Fruit fly (Drosophila melanogaster) whole organism, embryonic: ENCODE measurements around the gene CG3036.
A peak's percentile ranks its signal among the peaks of the same experiment; 100 is the strongest.

Experiments used
- Bdp1 ChIP-seq: fragments of 200-800 bp; sonication (Bioruptor generic); optimal IDR thresholded peaks from 3 replicates; lab custom pipeline; 2016; ENCODE audit warnings: missing biosample characterization, missing genetic modification characterization
- Blimp-1 ChIP-seq: fragments of 200-800 bp; sonication (Bioruptor generic); optimal IDR thresholded peaks from 3 replicates; lab custom pipeline; 2018; ENCODE audit warnings: missing biosample characterization, missing genetic modification characterization, mild to moderate bottlenecking, moderate library complexity, missing genetic modification reagents
- Bteb2 ChIP-seq: fragments of 200-800 bp; sonication (Bioruptor generic); optimal IDR thresholded peaks from 2 replicates; lab custom pipeline; 2016; ENCODE audit warnings: missing biosample characterization, missing genetic modification characterization
- CG10959 ChIP-seq: fragments of 200-800 bp; sonication (Bioruptor generic); IDR thresholded peaks from 2 replicates; pipeline ENCODE4 v1.3.6; 2022; ENCODE audit warnings: missing biosample characterization, missing genetic modification characterization
- CG11560 ChIP-seq: fragments of 200-800 bp; sonication (Bioruptor generic); IDR thresholded peaks from 3 replicates; pipeline ENCODE4 v1.3.6; 2022; ENCODE audit warnings: missing biosample characterization, missing genetic modification characterization
- CG13775 ChIP-seq: fragments of 200-800 bp; sonication (Bioruptor generic); optimal IDR thresholded peaks from 3 replicates; lab custom pipeline; 2017; ENCODE audit warnings: missing biosample characterization, mild to moderate bottlenecking, missing genetic modification characterization
- CG15011 ChIP-seq: fragments of 200-800 bp; sonication (Bioruptor generic); optimal IDR thresholded peaks from 3 replicates; lab custom pipeline; 2018; ENCODE audit warnings: missing biosample characterization, mild to moderate bottlenecking, missing genetic modification characterization
- CG1602 ChIP-seq: fragments of 200-800 bp; sonication (Bioruptor generic); optimal IDR thresholded peaks from 3 replicates; lab custom pipeline; 2016; ENCODE audit warnings: missing biosample characterization, missing genetic modification characterization
- CG1647 ChIP-seq: fragments of 200-800 bp; sonication (Bioruptor generic); optimal IDR thresholded peaks from 3 replicates; lab custom pipeline; 2016; ENCODE audit warnings: missing biosample characterization, missing genetic modification characterization
- CG16863 ChIP-seq: fragments of 200-800 bp; sonication (Bioruptor generic); optimal IDR thresholded peaks from 3 replicates; lab custom pipeline; 2016; ENCODE audit warnings: missing biosample characterization, missing genetic modification characterization
- CG17328 ChIP-seq: fragments of 200-800 bp; sonication (Bioruptor generic); IDR thresholded peaks from 2 replicates; pipeline ENCODE4 v1.3.6; 2022; ENCODE audit warnings: missing biosample characterization, missing genetic modification characterization
- CG18011 ChIP-seq: fragments of 200-800 bp; sonication (Bioruptor generic); optimal IDR thresholded peaks from 2 replicates; lab custom pipeline; 2017; ENCODE audit warnings: missing biosample characterization, missing genetic modification characterization, mild to moderate bottlenecking, moderate library complexity, missing genotype
- CG18619 ChIP-seq: fragments of 200-800 bp; sonication (Bioruptor generic); optimal IDR thresholded peaks from 3 replicates; lab custom pipeline; 2017; ENCODE audit warnings: missing biosample characterization, mild to moderate bottlenecking, missing genetic modification characterization
- CG2199 ChIP-seq: fragments of 200-800 bp; sonication (Bioruptor generic); IDR thresholded peaks from 3 replicates; pipeline ENCODE4 v1.3.6; 2022; ENCODE audit warnings: missing biosample characterization, missing genetic modification characterization
- CG31441 ChIP-seq: fragments of 200-800 bp; sonication (Bioruptor generic); IDR thresholded peaks from 2 replicates; pipeline ENCODE4 v1.3.6; 2022; ENCODE audit warnings: missing biosample characterization, missing genetic modification characterization
- CG3163 ChIP-seq: fragments of 200-800 bp; sonication (Bioruptor generic); optimal IDR thresholded peaks from 3 replicates; lab custom pipeline; 2016; ENCODE audit warnings: missing biosample characterization, missing genetic modification characterization
- CG4617 ChIP-seq: fragments of 200-800 bp; sonication (Bioruptor generic); optimal IDR thresholded peaks from 3 replicates; lab custom pipeline; 2016; ENCODE audit warnings: missing biosample characterization, missing genetic modification characterization, borderline replicate concordance
- CG6854 ChIP-seq: fragments of 200-800 bp; sonication (Bioruptor generic); optimal IDR thresholded peaks from 3 replicates; lab custom pipeline; 2017; ENCODE audit warnings: missing biosample characterization, mild to moderate bottlenecking, missing genetic modification characterization
- CG7786 ChIP-seq: fragments of 200-800 bp; sonication (Bioruptor generic); optimal IDR thresholded peaks from 2 replicates; lab custom pipeline; 2016; ENCODE audit warnings: missing biosample characterization, missing genetic modification characterization
- CG8359 ChIP-seq: fragments of 200-800 bp; sonication (Bioruptor generic); optimal IDR thresholded peaks from 2 replicates; lab custom pipeline; 2017; ENCODE audit warnings: missing biosample characterization, mild to moderate bottlenecking, missing genetic modification characterization, borderline replicate concordance
- CkIIα-i1 ChIP-seq: fragments of 200-800 bp; sonication (Bioruptor generic); IDR thresholded peaks from 2 replicates; pipeline ENCODE4 v1.3.6; 2022; ENCODE audit warnings: missing biosample characterization, missing genetic modification characterization
- Dip3 ChIP-seq: fragments of 200-800 bp; sonication (Bioruptor generic); optimal IDR thresholded peaks from 3 replicates; lab custom pipeline; 2016; ENCODE audit warnings: missing biosample characterization, missing genetic modification characterization
- Eip74EF ChIP-seq, 2 experiments: fragments of 200-800 bp in 1 of 2; fragments of >200 bp in 1 of 2; sonication (Bioruptor generic) in 1 of 2; optimal IDR thresholded peaks; 2 replicates each; lab custom pipeline; 2017 to 2019; ENCODE audit warnings: missing biosample characterization in 2 of 2, missing genetic modification characterization in 2 of 2, mild to moderate bottlenecking in 1 of 2, moderate library complexity in 1 of 2
- HLHmδ ChIP-seq: fragments of 200-800 bp; sonication (Bioruptor generic); optimal IDR thresholded peaks from 2 replicates; lab custom pipeline; 2018; ENCODE audit warnings: missing biosample characterization, mild to moderate bottlenecking, missing genetic modification characterization, moderate library complexity
- Kr ChIP-seq: fragments of 200-800 bp; sonication (Bioruptor generic); optimal IDR thresholded peaks from 2 replicates; lab custom pipeline; 2017; ENCODE audit warnings: missing biosample characterization, mild to moderate bottlenecking, missing genetic modification characterization
- NFAT ChIP-seq: fragments of 200-800 bp; sonication (Bioruptor generic); IDR thresholded peaks from 2 replicates; pipeline ENCODE4 v1.3.6; 2022; ENCODE audit warnings: missing biosample characterization, missing genetic modification characterization
- Opbp ChIP-seq: fragments of 200-800 bp; sonication (Bioruptor generic); IDR thresholded peaks from 3 replicates; pipeline ENCODE4 v1.3.6; 2022; ENCODE audit warnings: missing biosample characterization, missing genetic modification characterization; ENCODE audit not compliant: partially characterized antibody
- Ptx1 ChIP-seq: fragments of 200-800 bp; sonication (Bioruptor generic); IDR thresholded peaks from 2 replicates; pipeline ENCODE4 v1.3.6; 2022; ENCODE audit warnings: missing biosample characterization, missing genetic modification characterization
- ab ChIP-seq: fragments of 200-800 bp; sonication (Bioruptor generic); optimal IDR thresholded peaks from 2 replicates; lab custom pipeline; 2016; ENCODE audit warnings: missing biosample characterization, missing genetic modification characterization
- aop ChIP-seq: fragments of 200-800 bp; sonication (Bioruptor generic); IDR thresholded peaks from 2 replicates; pipeline ENCODE4 v1.3.6; 2022; ENCODE audit warnings: missing biosample characterization, missing genetic modification characterization
- bcd ChIP-seq: fragments of 200-800 bp; sonication (Bioruptor generic); optimal IDR thresholded peaks from 2 replicates; lab custom pipeline; 2017; ENCODE audit warnings: missing biosample characterization, mild to moderate bottlenecking, missing genetic modification characterization
- bigmax ChIP-seq: fragments of 200-800 bp; sonication (Bioruptor generic); optimal IDR thresholded peaks from 2 replicates; lab custom pipeline; 2018; ENCODE audit warnings: missing biosample characterization, mild to moderate bottlenecking, missing genetic modification characterization
- cad ChIP-seq: fragments of >200 bp; optimal IDR thresholded peaks from 2 replicates; lab custom pipeline; 2017; ENCODE audit warnings: missing biosample characterization, missing genetic modification characterization
- dmrt99B ChIP-seq: fragments of 200-800 bp; sonication (Bioruptor generic); optimal IDR thresholded peaks from 2 replicates; lab custom pipeline; 2018; ENCODE audit warnings: missing biosample characterization, mild to moderate bottlenecking, missing genetic modification characterization, moderate library complexity
- emc ChIP-seq: fragments of 200-800 bp; sonication (Bioruptor generic); optimal IDR thresholded peaks from 2 replicates; lab custom pipeline; 2016; ENCODE audit warnings: missing biosample characterization, missing genetic modification characterization
- esg ChIP-seq: fragments of 200-800 bp; sonication (Bioruptor generic); conservative IDR thresholded peaks from 2 replicates; pipeline ENCODE4 v1.3.6; 2022; ENCODE audit warnings: missing biosample characterization, missing genetic modification characterization
- fu2 ChIP-seq: fragments of 200-800 bp; sonication (Bioruptor generic); optimal IDR thresholded peaks from 2 replicates; lab custom pipeline; 2016; ENCODE audit warnings: missing biosample characterization, missing genetic modification characterization
- jigr1 ChIP-seq: fragments of 200-800 bp; sonication (Bioruptor generic); IDR thresholded peaks from 3 replicates; pipeline ENCODE4 v1.3.6; 2022; ENCODE audit warnings: missing biosample characterization, missing genetic modification characterization
- lmd ChIP-seq: fragments of 200-800 bp; sonication (Bioruptor generic); IDR thresholded peaks from 2 replicates; pipeline ENCODE4 v1.3.6; 2022; ENCODE audit warnings: missing biosample characterization, missing genetic modification characterization
- nau ChIP-seq: fragments of 200-800 bp; sonication (Bioruptor generic); optimal IDR thresholded peaks from 3 replicates; lab custom pipeline; 2017; ENCODE audit warnings: missing biosample characterization, mild to moderate bottlenecking, missing genetic modification characterization, missing genetic modification reagents
- nom ChIP-seq: fragments of 200-800 bp; sonication (Bioruptor generic); optimal IDR thresholded peaks from 2 replicates; lab custom pipeline; 2017; ENCODE audit warnings: missing biosample characterization, missing genetic modification characterization, mild to moderate bottlenecking, moderate library complexity, missing genetic modification reagents
- otp ChIP-seq: fragments of 200-800 bp; sonication (Bioruptor generic); IDR thresholded peaks from 3 replicates; pipeline ENCODE4, ENCODE4 v1.3.6; 2022; ENCODE audit warnings: missing biosample characterization, missing genetic modification characterization
- repo ChIP-seq: fragments of 200-800 bp; sonication (Bioruptor generic); optimal IDR thresholded peaks from 2 replicates; lab custom pipeline; 2016; ENCODE audit warnings: missing biosample characterization, missing genetic modification characterization
- run ChIP-seq: fragments of 200-800 bp; sonication (Bioruptor generic); optimal IDR thresholded peaks from 3 replicates; lab custom pipeline; 2018; ENCODE audit warnings: missing biosample characterization, mild to moderate bottlenecking, missing genetic modification characterization
- salm ChIP-seq: fragments of 200-800 bp; sonication (Bioruptor generic); optimal IDR thresholded peaks from 2 replicates; lab custom pipeline; 2018; ENCODE audit warnings: missing biosample characterization, mild to moderate bottlenecking, missing genetic modification characterization
- schlank ChIP-seq: fragments of 200-800 bp; sonication (Bioruptor generic); optimal IDR thresholded peaks from 2 replicates; lab custom pipeline; 2018; ENCODE audit warnings: missing biosample characterization, mild to moderate bottlenecking, missing genetic modification characterization
- scrt ChIP-seq: fragments of 200-800 bp; sonication (Bioruptor generic); optimal IDR thresholded peaks from 2 replicates; lab custom pipeline; 2018; ENCODE audit warnings: missing biosample characterization, mild to moderate bottlenecking, missing genetic modification characterization, moderate library complexity
- so ChIP-seq: fragments of 200-800 bp; sonication (Bioruptor generic); IDR thresholded peaks from 3 replicates; pipeline ENCODE4 v1.3.6; 2022; ENCODE audit warnings: missing biosample characterization, missing genetic modification characterization
- tup ChIP-seq: fragments of 200-800 bp; sonication (Bioruptor generic); optimal IDR thresholded peaks from 2 replicates; lab custom pipeline; 2016; ENCODE audit warnings: missing biosample characterization, mild to moderate bottlenecking, missing genetic modification characterization, moderate library complexity
- wor ChIP-seq: fragments of 200-800 bp; sonication (Bioruptor generic); IDR thresholded peaks from 2 replicates; pipeline ENCODE4 v1.3.6; 2022; ENCODE audit warnings: missing biosample characterization, missing genetic modification characterization
- yki ChIP-seq: fragments of >200 bp; optimal IDR thresholded peaks from 3 replicates; lab custom pipeline; 2018
- zfh2 ChIP-seq: fragments of 200-800 bp; sonication (Bioruptor generic); optimal IDR thresholded peaks from 2 replicates; lab custom pipeline; 2016; ENCODE audit warnings: missing biosample characterization, missing genetic modification characterization

CG3036 gene

dm6 chr2L:4907986-4908385 lies 16.1 kb downstream of the CG3036 start (continued):
- no peak for TF ChIP-seq tup (GFP tag; lab: Kevin White, UChicago)
- TF ChIP-seq wor (GFP tag; lab: Robert Waterston, UW): peak; percentile 71
- TF ChIP-seq CG6854: peak; percentile 62
- TF ChIP-seq lmd (GFP tag; lab: Robert Waterston, UW): peak; percentile 60
- TF ChIP-seq yki (lab: Kevin White, UChicago): no peak
- TF ChIP-seq aop (GFP tag; lab: Robert Waterston, UW): no peak
- TF ChIP-seq schlank: no peak
- TF ChIP-seq nom (GFP tag; lab: Kevin White, UChicago): no peak
- no peak for TF ChIP-seq CG16863
- no peak for TF ChIP-seq CG11560 (tag; lab: Robert Waterston, UW)
- no peak for TF ChIP-seq CG10959 (GFP tag; lab: Robert Waterston, UW)
- TF ChIP-seq CG18619 (GFP tag; lab: Kevin White, UChicago): peak; percentile 55
- TF ChIP-seq CG3163: no peak
- TF ChIP-seq CG1647: no peak
- TF ChIP-seq CG15011 (GFP tag; lab: Kevin White, UChicago): peak; percentile 30
- TF ChIP-seq CG4617 (GFP tag; lab: Kevin White, UChicago): peak; percentile 11
- no peak for TF ChIP-seq jigr1 (GFP tag; lab: Robert Waterston, UW)
- TF ChIP-seq cad (GFP tag; lab: Kevin White, UChicago): no peak
- no peak for TF ChIP-seq Kr
- no peak for TF ChIP-seq CG13775 (GFP tag; lab: Kevin White, UChicago)
- no peak for TF ChIP-seq fu2 (GFP tag; lab: Kevin White, UChicago)
- TF ChIP-seq Bteb2 (GFP tag; lab: Kevin White, UChicago): no peak
- no peak for TF ChIP-seq zfh2 (GFP tag; lab: Kevin White, UChicago)
- TF ChIP-seq Bdp1 (GFP tag; lab: Kevin White, UChicago): no peak
- no peak for TF ChIP-seq Opbp
- TF ChIP-seq bigmax (GFP tag; lab: Kevin White, UChicago): no peak
- TF ChIP-seq emc (GFP tag; lab: Kevin White, UChicago): no peak
- TF ChIP-seq CG31441 (GFP tag; lab: Robert Waterston, UW): peak; percentile 93
- peak; percentile 20 for TF ChIP-seq CG8359
- peak; percentile 74 for TF ChIP-seq nau (GFP tag; lab: Kevin White, UChicago)
- TF ChIP-seq CG1602 (GFP tag; lab: Kevin White, UChicago): peak; percentile 47
- peak; percentile 41 for TF ChIP-seq CG18011 (GFP tag; lab: Kevin White, UChicago)
- peak; percentile 73 for TF ChIP-seq salm (tag; lab: Kevin White, UChicago)
- TF ChIP-seq scrt (GFP tag; lab: Kevin White, UChicago): peak; percentile 31
- TF ChIP-seq Dip3 (GFP tag; lab: Kevin White, UChicago): no peak
- TF ChIP-seq HLHmδ (GFP tag; lab: Kevin White, UChicago): no peak
- TF ChIP-seq NFAT (GFP tag; lab: Robert Waterston, UW): no peak
- peak; percentile 76 for TF ChIP-seq run
- TF ChIP-seq CG7786: no peak
- no peak for TF ChIP-seq ab (GFP tag; lab: Kevin White, UChicago)
- peak; percentile 74 for TF ChIP-seq CG17328
- 0 out of 3 replicates have a peak, but pooled peaks have one; percentile 33 for TF ChIP-seq CG2199 (GFP tag; lab: Robert Waterston, UW)
- peak; percentile 30; the same call in 1 of the 3 replicates for TF ChIP-seq otp (GFP tag; lab: Robert Waterston, UW)
- TF ChIP-seq Eip74EF (GFP tag; optimal IDR thresholded peaks at IDR 0.05; lab: Kevin White, UChicago): peak in 1 of 2 experiments; percentile 84
- TF ChIP-seq so (GFP tag; lab: Robert Waterston, UW): peak; percentile 74; the same call in 2 of the 3 replicates
- peak; percentile 93 for TF ChIP-seq dmrt99B
- peak; percentile 76 for TF ChIP-seq Blimp-1 (GFP tag; lab: Kevin White, UChicago)
- peak; percentile 31 for TF ChIP-seq bcd
- peak; percentile 76 for TF ChIP-seq Ptx1
- TF ChIP-seq esg (GFP tag; lab: Robert Waterston, UW): peak; percentile 75
- no peak for TF ChIP-seq repo (GFP tag; lab: Kevin White, UChicago)
- no peak for TF ChIP-seq CkIIα-i1 (GFP tag; lab: Robert Waterston, UW)
